Fruit fly (Drosophila melanogaster): ENCODE results near the gene Trm7-34.

DNA sequence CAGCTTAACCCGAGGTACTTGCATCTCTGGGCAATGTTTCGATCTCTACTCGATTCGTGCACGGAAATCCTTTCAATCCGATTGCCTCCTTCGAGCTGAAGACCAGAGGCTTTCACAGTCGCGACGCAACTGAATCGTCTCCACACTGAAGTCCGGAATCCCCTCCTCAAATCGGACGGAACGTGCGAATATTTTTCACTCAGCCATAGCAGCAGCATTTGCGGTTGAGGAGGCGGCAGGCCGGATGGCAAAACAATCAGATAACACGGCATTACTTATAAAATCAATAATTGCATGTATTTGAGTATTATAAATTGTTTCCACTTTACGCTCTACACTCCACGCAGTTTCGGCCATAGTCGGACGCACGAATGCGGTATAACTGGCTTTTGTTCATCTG is 34.4 kb upstream of the Trm7-34 start, which contains the start of gene Snmp1:
- no peak for TF ChIP-seq CG12605 (GFP tag; IDR thresholded peaks at IDR 0.05)
- TF ChIP-seq Snoo (tag; optimal IDR thresholded peaks at IDR 0.05) = no peak
- no peak for TF ChIP-seq D1 (tag; optimal IDR thresholded peaks at IDR 0.05)
- TF ChIP-seq EcR (GFP tag; optimal IDR thresholded peaks at IDR 0.05) = no peak
- TF ChIP-seq rn (GFP tag; IDR thresholded peaks at IDR 0.05) = no peak
- no peak for TF ChIP-seq Pif1B (GFP tag; optimal IDR thresholded peaks at IDR 0.05)
- no peak for TF ChIP-seq gl (tag; optimal IDR thresholded peaks at IDR 0.05)
- TF ChIP-seq CG13204 (GFP tag; optimal IDR thresholded peaks at IDR 0.05) = no peak
